Fruit fly (Drosophila melanogaster) whole organism, wandering third instar larva: Measurements from ENCODE around the gene fz.

Experiments used
- CG9705 ChIP-seq: fragments of 200-800 bp; sonication (Bioruptor generic); optimal IDR thresholded peaks from 2 replicates; lab custom pipeline; 2018; ENCODE audit warnings: missing biosample characterization, mild to moderate bottlenecking, missing genetic modification characterization
- Dfd ChIP-seq: fragments of >200 bp; optimal IDR thresholded peaks from 2 replicates; lab custom pipeline; 2017; ENCODE audit warnings: missing biosample characterization, missing genetic modification characterization
- GATAd ChIP-seq: sonication (Bioruptor generic); optimal IDR thresholded peaks from 2 replicates; lab custom pipeline; 2016; ENCODE audit warnings: missing biosample characterization, missing genetic modification characterization
- HLH106 ChIP-seq: fragments of 200-800 bp; optimal IDR thresholded peaks from 3 replicates; lab custom pipeline; 2019; ENCODE audit warnings: missing biosample characterization, mild to moderate bottlenecking, missing genetic modification characterization, moderate library complexity
- Hr78 ChIP-seq: fragments of >200 bp; optimal IDR thresholded peaks from 2 replicates; lab custom pipeline; 2017; ENCODE audit warnings: missing biosample characterization, missing genetic modification characterization
- N ChIP-seq: fragments of >200 bp; optimal IDR thresholded peaks from 2 replicates; lab custom pipeline; 2018; ENCODE audit warnings: missing biosample characterization, missing external identifiers, missing genetic modification characterization
- br ChIP-seq: fragments of 200-800 bp; sonication (Bioruptor generic); optimal IDR thresholded peaks from 2 replicates; lab custom pipeline; 2016; ENCODE audit warnings: missing biosample characterization, missing genetic modification characterization
- h ChIP-seq: fragments of 200-800 bp; sonication (Bioruptor generic); optimal IDR thresholded peaks from 3 replicates; lab custom pipeline; 2016; ENCODE audit warnings: missing biosample characterization, mild to moderate bottlenecking, missing genetic modification characterization
- psq ChIP-seq: fragments of 200-800 bp; sonication (Bioruptor generic); optimal IDR thresholded peaks from 3 replicates; lab custom pipeline; 2017; ENCODE audit warnings: missing biosample characterization, mild to moderate bottlenecking, missing genetic modification characterization, moderate library complexity
- rgr ChIP-seq: fragments of 200-800 bp; sonication (Bioruptor generic); optimal IDR thresholded peaks from 3 replicates; lab custom pipeline; 2016; ENCODE audit warnings: missing biosample characterization, mild to moderate bottlenecking, missing genetic modification characterization
- sage ChIP-seq: fragments of 200-800 bp; sonication (Bioruptor generic); optimal IDR thresholded peaks from 2 replicates; lab custom pipeline; 2016; ENCODE audit warnings: missing biosample characterization, mild to moderate bottlenecking, missing genetic modification characterization
- tai ChIP-seq: sonication (Bioruptor generic); optimal IDR thresholded peaks from 2 replicates; lab custom pipeline; 2016; ENCODE audit warnings: missing biosample characterization, missing genetic modification characterization
- usp ChIP-seq: fragments of >200 bp; optimal IDR thresholded peaks from 2 replicates; lab custom pipeline; 2017; ENCODE audit warnings: missing biosample characterization, missing genetic modification characterization

dm6 chr3L:14402632-14403031 is 128.5 kb downstream of the fz start, which contains the start of gene CG3868:
- TF ChIP-seq HLH106 (tag; lab: Kevin White, UChicago) (no peak), sage (GFP tag; lab: Kevin White, UChicago) (no peak), rgr (GFP tag; lab: Kevin White, UChicago) (peak; percentile 10), GATAd (GFP tag; lab: Kevin White, UChicago) (no peak), Hr78 (no peak), CG9705 (GFP tag; lab: Kevin White, UChicago) (no peak), Dfd (GFP tag; lab: Kevin White, UChicago) (no peak), psq (GFP tag; lab: Kevin White, UChicago) (no peak), N (GFP tag; lab: Kevin White, UChicago) (no peak), br (GFP tag; lab: Kevin White, UChicago) (no peak), tai (no peak), usp (GFP tag; lab: Kevin White, UChicago) (no peak), h (no peak)
